Fruit fly (Drosophila melanogaster) S2 (cell line): Measurements from ENCODE around the gene Aldh7A1.
A peak's percentile ranks its signal among the peaks of the same experiment; 100 is the strongest.

Source experiments
- CG8478 ChIP-seq: fragments of >200 bp; optimal IDR thresholded peaks from 2 replicates; lab custom pipeline; 2018
- CTCF ChIP-seq, 2 experiments: fragments of >200 bp; optimal IDR thresholded peaks; 2 replicates each; lab custom pipeline; 2018

DNA sequence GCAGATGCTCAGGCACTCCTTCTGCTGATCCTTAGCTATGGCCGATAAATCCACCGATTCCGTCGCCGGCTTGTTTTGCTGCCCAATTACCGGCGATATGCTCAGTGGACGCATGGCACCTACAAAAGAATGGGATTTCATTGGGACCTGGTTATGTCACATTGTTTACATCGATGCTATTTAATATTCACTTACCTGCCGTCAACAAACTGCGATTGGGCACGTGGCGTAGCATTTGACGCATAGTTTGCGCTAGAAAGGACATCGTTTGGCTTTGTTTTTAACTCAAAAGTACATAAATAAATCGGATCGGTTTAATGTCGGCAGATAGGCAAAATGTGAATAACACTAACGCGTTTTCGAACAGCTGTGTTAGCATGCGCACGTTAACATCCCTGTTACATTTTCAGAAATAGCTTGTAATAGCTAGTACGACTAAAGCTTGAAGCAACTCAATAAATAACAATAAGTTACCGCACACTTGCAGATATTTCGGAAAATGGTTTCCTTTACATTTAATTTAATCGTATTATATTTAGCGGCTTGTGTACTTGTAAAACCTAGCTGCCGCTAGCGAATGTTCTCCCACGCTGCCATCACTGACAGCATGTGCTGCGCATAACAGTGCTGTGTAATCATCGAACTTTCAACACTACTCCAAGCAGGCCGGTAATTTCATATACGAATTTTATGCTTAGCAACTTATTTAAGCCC is 13.8 kb downstream of the Aldh7A1 start, which contains the start of the genes mRpL21 and rept:
- no peak for TF ChIP-seq CG8478
- TF ChIP-seq CTCF (optimal IDR thresholded peaks at IDR 0.05; lab: Kevin White, UChicago), result peak in 1 of 2 experiments; percentile 25
